Fruit fly (Drosophila melanogaster): ENCODE results near the gene mrn.

mrn gene

dm6 chr3L:15534274-15535227 is 45.8 kb downstream of the mrn start (continued):
- peak; percentile 62 for TF ChIP-seq CG16863 (GFP tag; optimal IDR thresholded peaks at IDR 0.05)
- peak; percentile 32 for TF ChIP-seq Deaf1 (tag; optimal IDR thresholded peaks at IDR 0.05)
- TF ChIP-seq CG7786 (GFP tag; optimal IDR thresholded peaks at IDR 0.05) = peak; percentile 42
- peak; percentile 99 for TF ChIP-seq kni (GFP tag; optimal IDR thresholded peaks at IDR 0.05)
- no peak for TF ChIP-seq pita (GFP tag; optimal IDR thresholded peaks at IDR 0.05)
- peak; percentile 52 for TF ChIP-seq CG33557 (GFP tag; optimal IDR thresholded peaks at IDR 0.05)
- peak; percentile 48 for TF ChIP-seq shn (GFP tag; optimal IDR thresholded peaks at IDR 0.05)
- peak; percentile 1 for TF ChIP-seq Bdp1 (GFP tag; optimal IDR thresholded peaks at IDR 0.05)
- peak; percentile 50 for TF ChIP-seq CG4328 (GFP tag; optimal IDR thresholded peaks at IDR 0.05)
- peak; percentile 20 for TF ChIP-seq zen (tag; optimal IDR thresholded peaks at IDR 0.05)
- peak; percentile 29 for TF ChIP-seq Atf3 (GFP tag; optimal IDR thresholded peaks at IDR 0.05)
- TF ChIP-seq CG1529 (GFP tag; optimal IDR thresholded peaks at IDR 0.05) = peak; percentile 62
- peak; percentile 72 for TF ChIP-seq CG1602 (GFP tag; optimal IDR thresholded peaks at IDR 0.05)
- peak; percentile 73 for TF ChIP-seq grau (tag; optimal IDR thresholded peaks at IDR 0.05)
- peak; percentile 41; the same call in 1 of the 2 replicates for TF ChIP-seq HLH3B (GFP tag; IDR thresholded peaks at IDR 0.05)
- TF ChIP-seq CG8359 (GFP tag; optimal IDR thresholded peaks at IDR 0.05; ENCODE audit: borderline replicate concordance) = peak; percentile 21
- TF ChIP-seq CG7987 (GFP tag; optimal IDR thresholded peaks at IDR 0.05) = no peak
- TF ChIP-seq bsh (GFP tag; optimal IDR thresholded peaks at IDR 0.05) = peak; percentile 17 to 40
- peak; percentile 66 for TF ChIP-seq phol (tag; optimal IDR thresholded peaks at IDR 0.05)
- peak; percentile 51 for TF ChIP-seq Camta (GFP tag; optimal IDR thresholded peaks at IDR 0.05)
- TF ChIP-seq CG30403 (GFP tag; optimal IDR thresholded peaks at IDR 0.05) = peak; percentile 87
- TF ChIP-seq Fer3 (tag; optimal IDR thresholded peaks at IDR 0.05) = peak; percentile 13
- TF ChIP-seq ash1 (GFP tag; optimal IDR thresholded peaks at IDR 0.05) = no peak
- no peak for TF ChIP-seq CG2889 (GFP tag; IDR thresholded peaks at IDR 0.05)
- peak; percentile 77 for TF ChIP-seq CG16815 (GFP tag; optimal IDR thresholded peaks at IDR 0.05)
- peak in 1 of 2 experiments; percentile 68 for TF ChIP-seq Trl (optimal IDR thresholded peaks at IDR 0.05)
- no peak for TF ChIP-seq Trl (GFP tag; optimal IDR thresholded peaks at IDR 0.05)
- peak; percentile 66 for TF ChIP-seq CG18599 (GFP tag; optimal IDR thresholded peaks at IDR 0.05)
- no peak for TF ChIP-seq HLH4C (GFP tag; IDR thresholded peaks at IDR 0.05; ENCODE audit: partially characterized antibody)
- peak; percentile 16 for TF ChIP-seq fu2 (GFP tag; optimal IDR thresholded peaks at IDR 0.05)
- TF ChIP-seq her (GFP tag; optimal IDR thresholded peaks at IDR 0.05) = no peak
- TF ChIP-seq CG7839 (tag; optimal IDR thresholded peaks at IDR 0.05) = peak; percentile 77
- TF ChIP-seq CG12744 (GFP tag; optimal IDR thresholded peaks at IDR 0.05) = no peak
- peak; percentile 36 for TF ChIP-seq CG30431 (GFP tag; optimal IDR thresholded peaks at IDR 0.05)
- TF ChIP-seq Drgx (GFP tag; IDR thresholded peaks at IDR 0.05) = peak; percentile 28; the same call in 1 of the 2 replicates
- TF ChIP-seq Bteb2 (GFP tag; optimal IDR thresholded peaks at IDR 0.05) = peak; percentile 51
- 0 out of 2 replicates have a peak, but pooled peaks have one; percentile 16 for TF ChIP-seq seq (GFP tag; IDR thresholded peaks at IDR 0.05)
- TF ChIP-seq da (GFP tag; optimal IDR thresholded peaks at IDR 0.05) = no peak
- peak; percentile 56 for TF ChIP-seq pnt (GFP tag; optimal IDR thresholded peaks at IDR 0.05)
- peak; percentile 10; the same call in 1 of the 3 replicates for TF ChIP-seq CG2199 (GFP tag; IDR thresholded peaks at IDR 0.05)
- peak; percentile 75 for TF ChIP-seq CG17385 (GFP tag; optimal IDR thresholded peaks at IDR 0.05)
- TF ChIP-seq pan (optimal IDR thresholded peaks at IDR 0.05) = peak in 1 of 2 experiments; percentile 82
- peak; percentile 21 to 71 for TF ChIP-seq pan (GFP tag; optimal IDR thresholded peaks at IDR 0.05 in 1 of 2, IDR thresholded peaks at IDR 0.05 in 1 of 2)
- no peak for TF ChIP-seq GATAe (GFP tag; conservative IDR thresholded peaks at IDR 0.05)
- TF ChIP-seq slou (GFP tag; optimal IDR thresholded peaks at IDR 0.05) = peak; percentile 28
- TF ChIP-seq Rfx (GFP tag; IDR thresholded peaks at IDR 0.05) = no peak; the same call in 1 of the 2 replicates
- TF ChIP-seq aop (GFP tag; IDR thresholded peaks at IDR 0.05) = peak; percentile 48; the same call in 1 of the 2 replicates
- peak in 1 of 2 experiments; percentile 77 for TF ChIP-seq Hr51 (GFP tag; optimal IDR thresholded peaks at IDR 0.05)

Data from whole organism, embryonic.